Worm (Caenorhabditis elegans) whole organism, L4 larva: ENCODE measurements around the gene eelo-2.

Experiments used
- F26F4.8 ChIP-seq: fragments of 200-800 bp; sonication (Bioruptor generic); conservative IDR thresholded peaks from 2 replicates; pipeline ENCODE4 v1.3.6; 2022; ENCODE audit warnings: missing genetic modification characterization, missing compliant biosample characterization
- F37D6.2 ChIP-seq: sonication (generic microtip); optimal IDR thresholded peaks from 2 replicates; lab custom pipeline; 2016; ENCODE audit warnings: mild to moderate bottlenecking, missing genetic modification characterization, missing compliant biosample characterization
- T20F7.1 ChIP-seq: fragments of 200-800 bp; sonication (Bioruptor generic); optimal IDR thresholded peaks from 2 replicates; lab custom pipeline; 2018; ENCODE audit warnings: mild to moderate bottlenecking, missing genetic modification characterization, missing compliant biosample characterization
- T26A8.4 ChIP-seq: fragments of 200-800 bp; sonication (Bioruptor generic); IDR thresholded peaks from 2 replicates; pipeline ENCODE4 v1.3.6; 2022; ENCODE audit warnings: missing genetic modification characterization, missing compliant biosample characterization
- attf-4 ChIP-seq: sonication (generic microtip); optimal IDR thresholded peaks from 3 replicates; lab custom pipeline; 2017; ENCODE audit warnings: missing biosample characterization, missing genetic modification characterization
- ceh-20 ChIP-seq: fragments of 200-800 bp; sonication (Bioruptor generic); IDR thresholded peaks from 2 replicates; pipeline ENCODE4 v1.3.6; 2022; ENCODE audit warnings: missing genetic modification reagents, missing genetic modification characterization, missing compliant biosample characterization
- ceh-28 ChIP-seq: fragments of 150-350 bp; optimal IDR thresholded peaks from 2 replicates; lab custom pipeline; 2014; ENCODE audit warnings: missing biosample characterization, missing genetic modification reagents, missing genetic modification characterization
- ceh-44 ChIP-seq: fragments of 200-800 bp; sonication (Bioruptor generic); IDR thresholded peaks from 2 replicates; pipeline ENCODE4 v1.3.6; 2022; ENCODE audit warnings: missing genetic modification reagents, missing genetic modification characterization, missing compliant biosample characterization
- ces-1 ChIP-seq: fragments of 150-350 bp; sonication (generic microtip); optimal IDR thresholded peaks from 4 replicates; lab custom pipeline; 2014; ENCODE audit warnings: missing biosample characterization, missing genetic modification reagents, missing genetic modification characterization
- ctbp-1 ChIP-seq: fragments of 200-800 bp; sonication (Bioruptor generic); IDR thresholded peaks from 2 replicates; pipeline ENCODE4 v1.3.6; 2022; ENCODE audit warnings: missing genetic modification reagents, missing genetic modification characterization, missing compliant biosample characterization
- daf-16 ChIP-seq, 3 experiments: sonication (generic microtip); optimal IDR thresholded peaks; 2 replicates each; lab custom pipeline; 2016 to 2017; ENCODE audit warnings: missing genetic modification characterization in 3 of 3, missing genetic modification reagents in 3 of 3, mild to moderate bottlenecking in 2 of 3, missing compliant biosample characterization in 2 of 3, missing biosample characterization in 1 of 3, moderate library complexity in 1 of 3
- daf-19 ChIP-seq: fragments of 200-800 bp; sonication (Bioruptor generic); conservative IDR thresholded peaks from 2 replicates; pipeline ENCODE4 v1.3.6; 2022; ENCODE audit warnings: missing genetic modification characterization, missing compliant biosample characterization
- daf-8 ChIP-seq: fragments of 200-800 bp; sonication (Bioruptor generic); IDR thresholded peaks from 2 replicates; pipeline ENCODE4 v1.3.6; 2022; ENCODE audit warnings: missing genetic modification characterization, missing compliant biosample characterization
- dmd-6 ChIP-seq: fragments of 200-800 bp; sonication (Bioruptor generic); IDR thresholded peaks from 2 replicates; pipeline ENCODE4 v1.3.6; 2022; ENCODE audit warnings: missing genetic modification reagents, missing genetic modification characterization, missing compliant biosample characterization
- duxl-1 ChIP-seq: sonication (generic microtip); optimal IDR thresholded peaks from 2 replicates; lab custom pipeline; 2016; ENCODE audit warnings: mild to moderate bottlenecking, missing genetic modification characterization, moderate library complexity, missing compliant biosample characterization; ENCODE audit not compliant: poor library complexity
- dve-1 ChIP-seq: sonication (generic microtip); optimal IDR thresholded peaks from 2 replicates; lab custom pipeline; 2017; ENCODE audit warnings: antibody characterized with exemption, mild to moderate bottlenecking, missing genetic modification characterization, missing compliant biosample characterization; ENCODE audit not compliant: insufficient read depth
- fkh-10 ChIP-seq: fragments of 150-350 bp; optimal IDR thresholded peaks from 2 replicates; lab custom pipeline; 2014; ENCODE audit warnings: missing biosample characterization, missing genetic modification reagents, missing genetic modification characterization
- hlh-11 ChIP-seq: fragments of 200-800 bp; sonication (Bioruptor generic); optimal IDR thresholded peaks from 2 replicates; lab custom pipeline; 2018; ENCODE audit warnings: mild to moderate bottlenecking, missing genetic modification characterization, missing compliant biosample characterization
- hlh-30 ChIP-seq: sonication (generic microtip); optimal IDR thresholded peaks from 2 replicates; lab custom pipeline; 2017; ENCODE audit warnings: antibody characterized with exemption, mild to moderate bottlenecking, missing genetic modification characterization, missing compliant biosample characterization; ENCODE audit not compliant: insufficient read depth
- hmg-1.1 ChIP-seq: fragments of 200-800 bp; sonication (Bioruptor generic); IDR thresholded peaks from 2 replicates; pipeline ENCODE4 v1.3.6; 2022; ENCODE audit warnings: missing genetic modification reagents, missing genetic modification characterization, missing compliant biosample characterization
- lin-13 ChIP-seq: fragments of 150-350 bp; optimal IDR thresholded peaks from 2 replicates; lab custom pipeline; 2014; ENCODE audit warnings: missing biosample characterization, missing genetic modification reagents, missing genetic modification characterization
- lin-29 ChIP-seq: fragments of 200-800 bp; sonication (Bioruptor generic); IDR thresholded peaks from 2 replicates; pipeline ENCODE4 v1.3.6; 2022; ENCODE audit warnings: missing genetic modification reagents, missing genetic modification characterization, missing compliant biosample characterization
- lin-38 ChIP-seq: fragments of 200-800 bp; sonication (Bioruptor generic); IDR thresholded peaks from 2 replicates; pipeline ENCODE4 v1.3.6; 2022; ENCODE audit warnings: missing genetic modification reagents, missing genetic modification characterization, missing compliant biosample characterization
- lir-3 ChIP-seq: sonication (generic microtip); optimal IDR thresholded peaks from 2 replicates; lab custom pipeline; 2016; ENCODE audit warnings: mild to moderate bottlenecking, missing genetic modification characterization, missing compliant biosample characterization
- lsy-2 ChIP-seq, 2 experiments: fragments of 150-350 bp in 1 of 2; sonication (generic microtip) in 1 of 2; optimal IDR thresholded peaks; 2 replicates each; lab custom pipeline; 2014 to 2017; ENCODE audit warnings: missing biosample characterization in 2 of 2, missing genetic modification characterization in 2 of 2
- madf-5 ChIP-seq, 2 experiments: fragments of 200-800 bp; sonication (Bioruptor generic); IDR thresholded peaks; 2 replicates each; pipeline ENCODE4 v1.3.6; 2022; ENCODE audit warnings: missing compliant biosample characterization in 2 of 2, missing genetic modification characterization in 2 of 2
- mxl-3 ChIP-seq: fragments of 200-800 bp; sonication (Bioruptor generic); optimal IDR thresholded peaks from 2 replicates; lab custom pipeline; 2018; ENCODE audit warnings: mild to moderate bottlenecking, missing genetic modification characterization, missing compliant biosample characterization
- nhr-10 ChIP-seq: fragments of 150-350 bp; optimal IDR thresholded peaks from 2 replicates; lab custom pipeline; 2014; ENCODE audit warnings: missing biosample characterization, missing genetic modification characterization
- nhr-102 ChIP-seq: sonication (generic microtip); optimal IDR thresholded peaks from 2 replicates; lab custom pipeline; 2016; ENCODE audit warnings: mild to moderate bottlenecking, missing genetic modification characterization, moderate library complexity, missing compliant biosample characterization
- nhr-41 ChIP-seq: fragments of 200-800 bp; sonication (Bioruptor generic); IDR thresholded peaks from 2 replicates; pipeline ENCODE4 v1.3.6; 2022; ENCODE audit warnings: missing genetic modification reagents, missing genetic modification characterization, missing compliant biosample characterization
- nhr-48 ChIP-seq: sonication (generic microtip); optimal IDR thresholded peaks from 2 replicates; lab custom pipeline; 2016; ENCODE audit warnings: mild to moderate bottlenecking, missing genetic modification characterization, missing compliant biosample characterization
- nhr-77 ChIP-seq: fragments of 150-350 bp; optimal IDR thresholded peaks from 2 replicates; lab custom pipeline; 2014; ENCODE audit warnings: missing biosample characterization, missing genetic modification characterization
- pha-4 ChIP-seq, 2 experiments: fragments of 150-350 bp in 1 of 2; fragments of 200-800 bp in 1 of 2; sonication (Bioruptor generic) in 1 of 2; IDR thresholded peaks in 1 of 2; optimal IDR thresholded peaks in 1 of 2; 2 replicates each; pipeline versions ENCODE4 v1.3.6 to Lab custom; 2014 to 2022; ENCODE audit warnings: missing genetic modification characterization in 2 of 2, missing genetic modification reagents in 2 of 2, missing biosample characterization in 1 of 2, missing compliant biosample characterization in 1 of 2
- php-3 ChIP-seq: fragments of 200-800 bp; sonication (Bioruptor generic); IDR thresholded peaks from 2 replicates; pipeline ENCODE4 v1.3.6; 2022; ENCODE audit warnings: missing genetic modification reagents, missing genetic modification characterization, missing compliant biosample characterization
- rbr-2 ChIP-seq: sonication (generic microtip); optimal IDR thresholded peaks from 2 replicates; lab custom pipeline; 2016; ENCODE audit warnings: missing genotype, missing genetic modification characterization, missing compliant biosample characterization
- saeg-2 ChIP-seq: fragments of 200-800 bp; sonication (Bioruptor generic); IDR thresholded peaks from 2 replicates; pipeline ENCODE4 v1.3.6; 2022; ENCODE audit warnings: missing genetic modification reagents, missing genetic modification characterization, missing compliant biosample characterization
- set-16 ChIP-seq: fragments of 200-800 bp; sonication (Bioruptor generic); IDR thresholded peaks from 2 replicates; pipeline ENCODE4 v1.3.6; 2022; ENCODE audit warnings: missing genetic modification reagents, missing genetic modification characterization, missing compliant biosample characterization
- snpc-1.2 ChIP-seq: fragments of 200-800 bp; sonication (Bioruptor generic); IDR thresholded peaks from 2 replicates; pipeline ENCODE4 v1.3.6; 2022; ENCODE audit warnings: missing genetic modification reagents, missing genetic modification characterization, missing compliant biosample characterization
- spr-3 ChIP-seq: fragments of 200-800 bp; sonication (Bioruptor generic); optimal IDR thresholded peaks from 2 replicates; lab custom pipeline; 2018; ENCODE audit warnings: mild to moderate bottlenecking, missing genetic modification characterization, missing compliant biosample characterization
- tag-97 ChIP-seq: fragments of 200-800 bp; sonication (Bioruptor generic); IDR thresholded peaks from 2 replicates; pipeline ENCODE4 v1.3.6; 2022; ENCODE audit warnings: missing genetic modification characterization, missing compliant biosample characterization
- unc-62 ChIP-seq, 3 experiments: fragments of 150-350 bp in 1 of 3; sonication (generic microtip); optimal IDR thresholded peaks in 2 of 3; peaks in 1 of 3; 1 replicate in 1 of 3; 2 replicates in 2 of 3; lab custom pipeline; 2014 to 2017; ENCODE audit warnings: missing biosample characterization in 3 of 3, missing genetic modification characterization in 3 of 3, missing genetic modification reagents in 3 of 3, missing genotype in 1 of 3
- vab-7 ChIP-seq: fragments of 200-800 bp; sonication (Bioruptor generic); IDR thresholded peaks from 2 replicates; pipeline ENCODE4 v1.3.6; 2022; ENCODE audit warnings: missing genetic modification reagents, missing genetic modification characterization, missing compliant biosample characterization
- zip-11 ChIP-seq: fragments of 200-800 bp; sonication (Bioruptor generic); IDR thresholded peaks from 2 replicates; pipeline ENCODE4 v1.3.6; 2022; ENCODE audit warnings: missing genetic modification characterization, missing compliant biosample characterization
- zip-2 ChIP-seq: fragments of 150-350 bp; optimal IDR thresholded peaks from 2 replicates; lab custom pipeline; 2014; ENCODE audit warnings: missing biosample characterization, missing genetic modification characterization
- ztf-7 ChIP-seq: fragments of 150-350 bp; optimal IDR thresholded peaks from 2 replicates; lab custom pipeline; 2014; ENCODE audit warnings: missing biosample characterization, missing genetic modification characterization

eelo-2 gene

ce11 chrIV:17281060-17282021 is 31.4 kb downstream of the eelo-2 start:
- TF ChIP-seq ctbp-1 (GFP tag; lab: Robert Waterston, UW) = peak; percentile 70
- TF ChIP-seq hlh-11 = peak; percentile 74
- TF ChIP-seq daf-16 (GFP tag; optimal IDR thresholded peaks at IDR 0.05; lab: Kevin White, UChicago) = peak; percentile 0 to 46
- TF ChIP-seq daf-16 (tag; optimal IDR thresholded peaks at IDR 0.05; lab: Kevin White, UChicago) = peak; percentile 75
- peak; percentile 46 for TF ChIP-seq nhr-10
- TF ChIP-seq hmg-1.1 (GFP tag; lab: Robert Waterston, UW) = peak; percentile 52
- peak; percentile 93 for TF ChIP-seq snpc-1.2 (GFP tag; lab: Robert Waterston, UW)
- peak; percentile 50; the same call in 1 of the 2 replicates for TF ChIP-seq php-3 (GFP tag; lab: Robert Waterston, UW)
- peak; percentile 86 for TF ChIP-seq T26A8.4 (GFP tag; lab: Robert Waterston, UW)
- TF ChIP-seq ceh-28 (tag; lab: Kevin White, UChicago) = no peak
- TF ChIP-seq ceh-44 (GFP tag; lab: Robert Waterston, UW) = no peak
- TF ChIP-seq madf-5 (GFP tag; IDR thresholded peaks at IDR 0.05; lab: Robert Waterston, UW) = peak; percentile 62 to 71
- peak in 1 of 2 experiments; percentile 44 for TF ChIP-seq unc-62 (GFP tag; optimal IDR thresholded peaks at IDR 0.05 in 1 of 2; lab: Kevin White, UChicago)
- TF ChIP-seq unc-62 (tag; optimal IDR thresholded peaks at IDR 0.05; lab: Kevin White, UChicago) = no peak
- TF ChIP-seq pha-4 (GFP tag; IDR thresholded peaks at IDR 0.05; lab: Robert Waterston, UW) = peak; percentile 81
- no peak for TF ChIP-seq pha-4 (tag; optimal IDR thresholded peaks at IDR 0.05; lab: Kevin White, UChicago)
- peak; percentile 59 for TF ChIP-seq dmd-6 (GFP tag; lab: Robert Waterston, UW)
- TF ChIP-seq ztf-7 (tag; lab: Kevin White, UChicago) = peak; percentile 66
- peak; percentile 81 for TF ChIP-seq lin-38
- peak; percentile 96 for TF ChIP-seq daf-19 (GFP tag; lab: Robert Waterston, UW)
- TF ChIP-seq ceh-20 (GFP tag; lab: Robert Waterston, UW) = peak; percentile 49; the same call in 1 of the 2 replicates
- peak; percentile 38 for TF ChIP-seq spr-3
- TF ChIP-seq tag-97 = no peak
- 0 out of 2 replicates have a peak, but pooled peaks have one; percentile 6 for TF ChIP-seq saeg-2
- TF ChIP-seq mxl-3 (GFP tag; lab: Kevin White, UChicago) = no peak
- TF ChIP-seq lin-29 (GFP tag; lab: Robert Waterston, UW) = no peak; the same call in none of the 2 replicates
- no peak for TF ChIP-seq nhr-48 (tag; lab: Kevin White, UChicago)
- TF ChIP-seq rbr-2 (tag; lab: Kevin White, UChicago) = peak; percentile 71
- TF ChIP-seq zip-2 (tag; lab: Kevin White, UChicago) = peak; percentile 33
- peak; percentile 44 for TF ChIP-seq F37D6.2 (tag; lab: Kevin White, UChicago)
- TF ChIP-seq lsy-2 (tag; optimal IDR thresholded peaks at IDR 0.05; lab: Kevin White, UChicago) = peak in 1 of 2 experiments; percentile 91
- peak; percentile 56; the same call in 1 of the 2 replicates for TF ChIP-seq F26F4.8 (GFP tag; lab: Robert Waterston, UW)
- no peak for TF ChIP-seq nhr-77 (tag; lab: Kevin White, UChicago)
- no peak for TF ChIP-seq zip-11 (GFP tag; lab: Robert Waterston, UW)
- TF ChIP-seq daf-8 (GFP tag; lab: Robert Waterston, UW) = 0 out of 2 replicates have a peak, but pooled peaks have one; percentile 10
- TF ChIP-seq nhr-102 (tag; lab: Kevin White, UChicago) = peak; percentile 72
- TF ChIP-seq hlh-30 (tag; lab: Kevin White, UChicago) = peak; percentile 49
- TF ChIP-seq nhr-41 (GFP tag; lab: Robert Waterston, UW) = 0 out of 2 replicates have a peak, but pooled peaks have one; percentile 28
- TF ChIP-seq ces-1 (GFP tag; lab: Kevin White, UChicago) = peak; percentile 47
- TF ChIP-seq duxl-1 (tag; lab: Kevin White, UChicago) = peak; percentile 32
- TF ChIP-seq dve-1 (tag; lab: Kevin White, UChicago) = peak; percentile 95
- TF ChIP-seq set-16 (GFP tag; lab: Robert Waterston, UW) = peak; percentile 95
- TF ChIP-seq lir-3 (tag; lab: Kevin White, UChicago) = no peak
- peak; percentile 85 for TF ChIP-seq T20F7.1 (GFP tag; lab: Kevin White, UChicago)
- TF ChIP-seq fkh-10 (GFP tag; lab: Kevin White, UChicago) = no peak
- peak; percentile 70 for TF ChIP-seq vab-7
- peak; percentile 89 for TF ChIP-seq lin-13
- peak; percentile 15 for TF ChIP-seq attf-4 (tag; lab: Kevin White, UChicago)
